Worm (Caenorhabditis elegans): ENCODE results near the gene F59B2.13.

DNA sequence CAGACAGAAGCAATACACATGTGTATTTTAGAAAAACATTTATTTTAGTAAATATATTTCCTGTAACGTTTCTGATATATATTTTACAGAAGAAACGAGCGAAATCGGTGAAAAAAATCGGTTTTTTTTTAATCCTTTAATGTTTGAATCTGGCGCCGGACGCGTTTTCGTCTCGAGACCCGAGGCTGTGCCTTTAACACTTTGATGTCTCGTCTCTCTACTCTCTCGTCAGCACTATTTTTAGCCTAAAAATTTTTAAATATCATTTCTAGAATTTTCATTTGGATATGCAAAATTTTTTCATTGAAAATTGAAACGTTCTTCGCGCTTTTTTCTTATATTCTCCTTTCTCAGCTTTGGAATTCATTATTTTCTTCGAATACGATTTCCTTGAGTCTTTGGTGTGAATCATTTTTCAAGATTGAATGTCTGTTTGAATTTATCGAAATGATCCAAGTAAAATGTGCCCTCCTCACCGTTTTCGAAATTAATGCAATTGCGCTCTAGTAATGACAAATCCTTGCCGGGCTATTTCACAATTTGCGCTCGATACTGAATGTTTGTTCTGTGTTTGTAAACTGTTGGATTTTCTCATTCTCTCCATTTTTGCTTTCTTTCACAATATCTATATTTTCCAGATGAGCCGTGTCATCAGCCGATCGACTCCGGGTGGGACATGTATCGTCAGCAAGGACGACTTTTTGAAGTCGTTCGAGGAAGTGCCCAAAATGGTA lies 27.7 kb upstream of the F59B2.13 start, which contains the start of gene cls-2:
- TF ChIP-seq hmg-4 (GFP tag; optimal IDR thresholded peaks at IDR 0.05) = no peak
- TF ChIP-seq ama-1 (optimal IDR thresholded peaks at IDR 0.05) = no peak
- TF ChIP-seq tbx-37 (GFP tag; conservative IDR thresholded peaks at IDR 0.05) = no peak
